Worm (Caenorhabditis elegans) whole organism, mixed stage, embryonic: ENCODE results near the gene cht-5.

Source experiments
- M03D4.4 ChIP-seq: sonication (generic microtip); optimal IDR thresholded peaks from 2 replicates; lab custom pipeline; 2017; ENCODE audit warnings: mild to moderate bottlenecking, missing genetic modification characterization, missing compliant biosample characterization
- bed-3 ChIP-seq: fragments of 200-800 bp; sonication (Bioruptor generic); optimal IDR thresholded peaks from 3 replicates; lab custom pipeline; 2018; ENCODE audit warnings: mild to moderate bottlenecking, missing genetic modification characterization, moderate library complexity, missing compliant biosample characterization
- blmp-1 ChIP-seq: fragments of 150-350 bp; optimal IDR thresholded peaks from 2 replicates; lab custom pipeline; 2014; ENCODE audit warnings: missing biosample characterization, missing genetic modification characterization
- ceh-39 ChIP-seq: fragments of 150-350 bp; optimal IDR thresholded peaks from 2 replicates; lab custom pipeline; 2014; ENCODE audit warnings: missing biosample characterization, missing genetic modification characterization
- ceh-43 ChIP-seq: fragments of 200-800 bp; sonication (Bioruptor generic); optimal IDR thresholded peaks from 2 replicates; lab custom pipeline; 2018; ENCODE audit warnings: mild to moderate bottlenecking, missing genetic modification characterization, moderate library complexity, missing compliant biosample characterization
- ceh-83 ChIP-seq: fragments of 200-800 bp; sonication (Bioruptor generic); optimal IDR thresholded peaks from 2 replicates; lab custom pipeline; 2018; ENCODE audit warnings: mild to moderate bottlenecking, missing genetic modification characterization, missing compliant biosample characterization
- ces-1 ChIP-seq: fragments of 150-350 bp; optimal IDR thresholded peaks from 2 replicates; lab custom pipeline; 2014; ENCODE audit warnings: missing biosample characterization, missing genetic modification reagents, missing genetic modification characterization
- cnd-1 ChIP-seq: fragments of 200-800 bp; sonication (Bioruptor generic); optimal IDR thresholded peaks from 2 replicates; lab custom pipeline; 2018; ENCODE audit warnings: mild to moderate bottlenecking, missing genetic modification characterization, missing compliant biosample characterization
- drap-1 ChIP-seq: fragments of 200-800 bp; sonication (Bioruptor generic); optimal IDR thresholded peaks from 3 replicates; lab custom pipeline; 2018; ENCODE audit warnings: mild to moderate bottlenecking, missing genetic modification characterization, missing compliant biosample characterization
- elt-1 ChIP-seq: sonication (generic microtip); optimal IDR thresholded peaks from 2 replicates; lab custom pipeline; 2017; ENCODE audit warnings: missing genetic modification characterization, mild to moderate bottlenecking, missing compliant biosample characterization, antibody characterized with exemption, moderate library complexity, borderline replicate concordance; ENCODE audit not compliant: insufficient read depth
- ham-2 ChIP-seq: fragments of 200-800 bp; sonication (Bioruptor generic); optimal IDR thresholded peaks from 2 replicates; lab custom pipeline; 2018; ENCODE audit warnings: mild to moderate bottlenecking, missing genetic modification characterization, missing compliant biosample characterization
- hlh-1 ChIP-seq: fragments of 150-350 bp; optimal IDR thresholded peaks from 2 replicates; lab custom pipeline; 2014; ENCODE audit warnings: missing biosample characterization, missing genetic modification reagents, missing genetic modification characterization
- lin-13 ChIP-seq: fragments of 150-350 bp; optimal IDR thresholded peaks from 2 replicates; lab custom pipeline; 2014; ENCODE audit warnings: missing biosample characterization, missing genetic modification characterization
- lin-32 ChIP-seq: fragments of 200-800 bp; sonication (Bioruptor generic); optimal IDR thresholded peaks from 2 replicates; lab custom pipeline; 2018; ENCODE audit warnings: mild to moderate bottlenecking, missing genetic modification characterization, missing compliant biosample characterization
- lsy-2 ChIP-seq: fragments of 150-350 bp; optimal IDR thresholded peaks from 2 replicates; lab custom pipeline; 2014; ENCODE audit warnings: missing biosample characterization, missing genetic modification characterization
- mab-5 ChIP-seq: fragments of 150-350 bp; optimal IDR thresholded peaks from 2 replicates; lab custom pipeline; 2014; ENCODE audit warnings: missing biosample characterization, missing genetic modification characterization
- mep-1 ChIP-seq: fragments of 150-350 bp; optimal IDR thresholded peaks from 2 replicates; lab custom pipeline; 2017; ENCODE audit warnings: missing biosample characterization, missing genetic modification reagents, missing genetic modification characterization, inconsistent platforms
- mls-2 ChIP-seq: sonication (generic microtip); optimal IDR thresholded peaks from 2 replicates; lab custom pipeline; 2016; ENCODE audit warnings: mild to moderate bottlenecking, missing genetic modification characterization, moderate library complexity, missing compliant biosample characterization
- nhr-12 ChIP-seq: fragments of 150-350 bp; optimal IDR thresholded peaks from 2 replicates; lab custom pipeline; 2014; ENCODE audit warnings: missing biosample characterization, missing genetic modification characterization
- nhr-28 ChIP-seq: fragments of 150-350 bp; optimal IDR thresholded peaks from 2 replicates; lab custom pipeline; 2014; ENCODE audit warnings: missing biosample characterization, missing genetic modification characterization
- nhr-76 ChIP-seq: sonication (generic microtip); optimal IDR thresholded peaks from 2 replicates; lab custom pipeline; 2017; ENCODE audit warnings: missing biosample characterization, missing genetic modification characterization
- pha-4 ChIP-seq: fragments of 150-350 bp; optimal IDR thresholded peaks from 2 replicates; lab custom pipeline; 2018; ENCODE audit warnings: missing biosample characterization, missing genetic modification reagents, missing genetic modification characterization
- sem-2 ChIP-seq: fragments of 200-800 bp; sonication (Bioruptor generic); optimal IDR thresholded peaks from 2 replicates; lab custom pipeline; 2018; ENCODE audit warnings: mild to moderate bottlenecking, missing genetic modification characterization, missing compliant biosample characterization
- snpc-4 ChIP-seq: fragments of 150-350 bp; optimal IDR thresholded peaks from 2 replicates; lab custom pipeline; 2014; ENCODE audit warnings: missing biosample characterization, missing genetic modification characterization
- tbx-8 ChIP-seq: fragments of 200-800 bp; sonication (Bioruptor generic); optimal IDR thresholded peaks from 2 replicates; lab custom pipeline; 2018; ENCODE audit warnings: mild to moderate bottlenecking, missing genetic modification characterization, moderate library complexity, missing compliant biosample characterization
- unc-120 ChIP-seq: sonication (generic microtip); optimal IDR thresholded peaks from 2 replicates; lab custom pipeline; 2017; ENCODE audit warnings: missing genetic modification characterization, missing compliant biosample characterization; ENCODE audit not compliant: poor library complexity, severe bottlenecking
- unc-39 ChIP-seq: fragments of 150-350 bp; optimal IDR thresholded peaks from 2 replicates; lab custom pipeline; 2014; ENCODE audit warnings: missing biosample characterization, missing genetic modification characterization
- unc-62 ChIP-seq: fragments of 150-350 bp; optimal IDR thresholded peaks from 2 replicates; lab custom pipeline; 2014; ENCODE audit warnings: missing biosample characterization, missing genetic modification reagents, missing genetic modification characterization
- zip-8 ChIP-seq: fragments of 150-350 bp; optimal IDR thresholded peaks from 2 replicates; lab custom pipeline; 2014; ENCODE audit warnings: missing biosample characterization, missing genetic modification characterization
- ztf-11 ChIP-seq: fragments of 150-350 bp; optimal IDR thresholded peaks from 2 replicates; lab custom pipeline; 2014; ENCODE audit warnings: missing biosample characterization, missing genetic modification characterization

cht-5 gene

ce11 chrV:10117465-10117864 lies 3.0 kb downstream of the cht-5 start, which contains the start of gene C08B6.5:
Gene C08B6.5, plus strand, starts transcription at chrV:10117765.
- TF ChIP-seq blmp-1 (tag; lab: Kevin White, UChicago) (no peak), M03D4.4 (tag; lab: Kevin White, UChicago) (no peak), mls-2 (tag; lab: Kevin White, UChicago) (no peak), pha-4 (no peak), mep-1 (tag; lab: Kevin White, UChicago) (no peak), lin-32 (GFP tag; lab: Kevin White, UChicago) (no peak), nhr-76 (no peak), ztf-11 (no peak), tbx-8 (GFP tag; lab: Kevin White, UChicago) (no peak), ham-2 (GFP tag; lab: Kevin White, UChicago) (no peak), mab-5 (tag; lab: Kevin White, UChicago) (no peak), ceh-39 (tag; lab: Kevin White, UChicago) (no peak), unc-39 (tag; lab: Kevin White, UChicago) (no peak), lsy-2 (tag; lab: Kevin White, UChicago) (no peak), cnd-1 (tag; lab: Kevin White, UChicago) (no peak), zip-8 (tag; lab: Kevin White, UChicago) (no peak), elt-1 (tag; lab: Kevin White, UChicago) (no peak)

DNA sequence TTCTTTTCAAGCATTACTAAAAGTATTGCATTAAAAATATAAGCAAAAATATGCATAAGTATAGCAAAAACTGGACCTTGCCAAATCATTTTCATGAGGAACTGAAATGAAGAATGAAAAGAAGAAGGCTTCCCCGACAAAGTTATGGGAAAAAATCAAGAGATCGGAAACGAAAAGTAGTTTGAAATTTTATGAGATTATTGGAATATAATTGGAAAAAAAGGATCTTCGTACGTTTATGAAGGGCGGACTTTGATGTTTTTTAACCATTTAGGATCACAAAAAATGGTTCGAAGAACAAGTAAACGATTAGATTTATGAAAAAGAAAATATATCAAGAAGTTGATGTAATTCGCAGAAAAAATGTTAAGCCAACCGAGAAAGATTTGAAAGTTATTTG lies 6.5 kb downstream of the cht-5 start, which contains the start of gene srxa-18:
srxa-18 (minus strand) TSS at position 100 of the 400 bp plus-strand sequence.
- TF ChIP-seq snpc-4 (no peak), zip-8 (tag; lab: Kevin White, UChicago) (no peak), mab-5 (tag; lab: Kevin White, UChicago) (no peak), lin-32 (GFP tag; lab: Kevin White, UChicago) (no peak), drap-1 (GFP tag; lab: Kevin White, UChicago) (no peak), lsy-2 (tag; lab: Kevin White, UChicago) (no peak), ceh-83 (GFP tag; lab: Kevin White, UChicago) (no peak), unc-62 (no peak), pha-4 (no peak), bed-3 (no peak), nhr-28 (tag; lab: Kevin White, UChicago) (no peak), sem-2 (GFP tag; lab: Kevin White, UChicago) (no peak), lin-13 (no peak), cnd-1 (tag; lab: Kevin White, UChicago) (no peak), tbx-8 (GFP tag; lab: Kevin White, UChicago) (no peak), M03D4.4 (tag; lab: Kevin White, UChicago) (no peak)
- TF ChIP-seq, all 35 proteins: peak for 0

DNA sequence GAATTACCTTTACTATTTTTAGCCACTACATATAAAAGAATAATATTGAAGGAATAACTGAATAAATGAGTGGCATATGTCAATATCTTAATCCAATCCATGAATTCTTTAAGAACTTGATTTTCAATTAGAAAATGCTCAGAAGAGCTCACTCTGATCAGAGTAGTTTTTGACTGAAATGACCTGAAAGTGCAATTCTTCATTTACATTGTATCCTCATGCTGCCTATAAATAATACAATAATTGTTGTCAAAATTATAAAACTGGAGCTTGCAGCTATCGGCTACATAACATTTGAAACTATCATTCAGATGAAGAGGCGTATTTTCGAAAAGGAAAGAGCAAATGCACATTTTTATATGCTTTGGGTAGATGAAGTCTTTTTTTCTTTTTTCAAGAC lies 8.2 kb downstream of the cht-5 start, which contains the start of gene srxa-19:
srxa-19 (minus strand) TSS at position 101 of the 400 bp plus-strand sequence.
- no peak for TF ChIP-seq unc-62
- no peak for TF ChIP-seq zip-8 (tag; lab: Kevin White, UChicago)

ce11 chrV:10123324-10123723 lies 8.9 kb downstream of the cht-5 start, which contains the start of gene C08B6.6:
Gene C08B6.6, plus strand, starts transcription at chrV:10123624.
- TF ChIP-seq mab-5 (tag; lab: Kevin White, UChicago) (no peak), hlh-1 (tag; lab: Kevin White, UChicago) (no peak)

DNA sequence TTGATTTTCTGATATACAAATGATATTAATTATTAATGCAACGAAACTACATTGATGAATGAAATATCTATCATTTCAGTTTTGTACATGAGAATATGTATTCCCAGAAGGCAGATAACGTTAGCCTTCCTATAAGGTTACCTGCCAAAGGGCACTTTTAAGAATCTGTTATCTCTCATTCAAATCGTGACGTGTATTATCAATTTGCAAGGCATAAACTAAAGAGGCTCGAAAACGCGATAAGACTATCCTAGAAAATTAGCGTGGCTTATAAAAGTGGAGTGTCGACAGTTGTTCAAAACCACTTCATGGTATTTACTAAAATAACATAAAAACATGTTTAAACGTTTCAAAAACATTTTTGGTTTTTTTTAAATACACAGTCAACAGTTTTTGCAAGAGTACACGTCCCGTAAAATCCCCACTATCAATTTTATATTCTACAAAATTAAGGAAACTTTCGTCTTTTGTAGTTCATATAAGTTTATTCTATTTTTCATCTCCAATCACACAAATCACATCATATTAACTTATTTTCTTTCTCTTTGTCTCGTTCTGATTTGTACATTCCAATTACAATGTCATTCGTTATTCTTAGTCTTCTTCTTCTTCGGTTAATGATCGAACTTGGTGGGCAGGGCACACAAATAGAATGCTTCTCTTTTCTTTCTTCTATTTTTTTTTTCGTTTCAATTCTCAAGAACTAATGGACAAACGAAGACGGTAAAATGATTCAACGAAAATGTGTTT lies 10.5 kb downstream of the cht-5 start, which contains the start of gene C08B6.10:
C08B6.10 (plus strand) TSS at position 700 of the 750 bp plus-strand sequence.
- no peak for TF ChIP-seq ceh-43 (GFP tag; lab: Kevin White, UChicago)
- TF ChIP-seq lsy-2 (tag; lab: Kevin White, UChicago): no peak
- TF ChIP-seq lin-13: no peak
- TF ChIP-seq sem-2 (GFP tag; lab: Kevin White, UChicago): no peak
- no peak for TF ChIP-seq mls-2 (tag; lab: Kevin White, UChicago)

- no peak for TF ChIP-seq ceh-83 (GFP tag; lab: Kevin White, UChicago)
- TF ChIP-seq unc-120 (tag; lab: Kevin White, UChicago): no peak
- TF ChIP-seq lin-13: no peak
- TF ChIP-seq lin-32 (GFP tag; lab: Kevin White, UChicago): no peak
- TF ChIP-seq nhr-12: no peak
- TF ChIP-seq bed-3: no peak
- no peak for TF ChIP-seq zip-8 (tag; lab: Kevin White, UChicago)
- TF ChIP-seq ces-1: no peak
- no peak for TF ChIP-seq nhr-28 (tag; lab: Kevin White, UChicago)
Observed at ce11 chrV:10130195-10130594, 15.8 kb downstream of the cht-5 start, which contains the start of gene aos-1. Gene aos-1, minus strand, starts transcription at chrV:10130295.
